Worm (Caenorhabditis elegans) whole organism, young adult: ENCODE data around the gene Y17G7B.17.

Source experiments
- B0019.2 ChIP-seq: fragments of 200-800 bp; sonication (Bioruptor generic); conservative IDR thresholded peaks from 2 replicates; pipeline ENCODE4 v1.3.6; 2022; ENCODE audit warnings: missing genetic modification reagents, missing genetic modification characterization, missing compliant biosample characterization
- B0035.1 ChIP-seq: sonication (generic microtip); optimal IDR thresholded peaks from 2 replicates; lab custom pipeline; 2016; ENCODE audit warnings: missing genetic modification characterization, mild to moderate bottlenecking, missing compliant biosample characterization, missing genotype, missing genetic modification reagents
- B0261.1 ChIP-seq: sonication (generic microtip); optimal IDR thresholded peaks from 2 replicates; lab custom pipeline; 2016; ENCODE audit warnings: mild to moderate bottlenecking, missing genetic modification characterization, moderate library complexity, missing compliant biosample characterization
- B0336.3 ChIP-seq: fragments of 200-800 bp; sonication (Bioruptor generic); IDR thresholded peaks from 2 replicates; pipeline ENCODE4 v1.3.6; 2022; ENCODE audit warnings: missing genetic modification characterization, missing compliant biosample characterization
- C06A6.2 ChIP-seq: fragments of 200-800 bp; sonication (Bioruptor generic); conservative IDR thresholded peaks from 2 replicates; pipeline ENCODE4 v1.3.6; 2022; ENCODE audit warnings: missing genetic modification characterization, missing compliant biosample characterization
- F10E7.11 ChIP-seq: sonication (generic microtip); optimal IDR thresholded peaks from 2 replicates; lab custom pipeline; 2017; ENCODE audit warnings: mild to moderate bottlenecking, missing genetic modification characterization, moderate library complexity, missing compliant biosample characterization
- F33H1.4 ChIP-seq: fragments of 200-800 bp; sonication (Bioruptor generic); IDR thresholded peaks from 2 replicates; pipeline ENCODE4 v1.3.6; 2022; ENCODE audit warnings: missing genetic modification reagents, missing genetic modification characterization, missing compliant biosample characterization
- F39B2.1 ChIP-seq: fragments of 200-800 bp; sonication (Bioruptor generic); IDR thresholded peaks from 2 replicates; pipeline ENCODE4 v1.3.6; 2022; ENCODE audit warnings: missing genetic modification reagents, missing genetic modification characterization, missing compliant biosample characterization
- F55B11.4 ChIP-seq: sonication (generic microtip); optimal IDR thresholded peaks from 2 replicates; lab custom pipeline; 2016; ENCODE audit warnings: missing compliant biosample characterization, missing genetic modification characterization, borderline replicate concordance; ENCODE audit not compliant: insufficient read depth
- F57C9.4 ChIP-seq: sonication (generic microtip); optimal IDR thresholded peaks from 2 replicates; lab custom pipeline; 2017; ENCODE audit warnings: mild to moderate bottlenecking, missing genetic modification characterization, missing compliant biosample characterization
- K11D2.4 ChIP-seq: fragments of 200-800 bp; sonication (Bioruptor generic); IDR thresholded peaks from 2 replicates; pipeline ENCODE4 v1.3.6; 2022; ENCODE audit warnings: missing genetic modification reagents, missing genetic modification characterization, missing compliant biosample characterization
- K12H6.12 ChIP-seq: fragments of 200-800 bp; sonication (Bioruptor generic); optimal IDR thresholded peaks from 2 replicates; lab custom pipeline; 2018; ENCODE audit warnings: mild to moderate bottlenecking, missing genetic modification characterization, missing compliant biosample characterization
- T26A5.8 ChIP-seq: sonication (generic microtip); optimal IDR thresholded peaks from 2 replicates; lab custom pipeline; 2016; ENCODE audit warnings: missing genetic modification characterization, missing compliant biosample characterization
- Y53G8AR.9 ChIP-seq: fragments of 200-800 bp; sonication (Bioruptor generic); conservative IDR thresholded peaks from 2 replicates; pipeline ENCODE4 v1.3.6; 2022; ENCODE audit warnings: missing genetic modification reagents, missing genetic modification characterization, missing compliant biosample characterization
- Y56A3A.18 ChIP-seq: fragments of 200-800 bp; sonication (Bioruptor generic); IDR thresholded peaks from 2 replicates; pipeline ENCODE4 v1.3.6; 2022; ENCODE audit warnings: missing genetic modification reagents, missing genetic modification characterization, missing compliant biosample characterization
- Y95B8A.8 ChIP-seq: fragments of 200-800 bp; sonication (Bioruptor generic); IDR thresholded peaks from 2 replicates; pipeline ENCODE4 v1.3.6; 2022; ENCODE audit warnings: missing genetic modification reagents, missing genetic modification characterization, missing compliant biosample characterization
- attf-6 ChIP-seq: fragments of 200-800 bp; sonication (Bioruptor generic); IDR thresholded peaks from 2 replicates; pipeline ENCODE4 v1.3.6; 2022; ENCODE audit warnings: missing genetic modification reagents, missing genetic modification characterization, missing compliant biosample characterization
- bed-1 ChIP-seq: fragments of 200-800 bp; sonication (Bioruptor generic); IDR thresholded peaks from 2 replicates; pipeline ENCODE4 v1.3.6; 2022; ENCODE audit warnings: missing genetic modification reagents, missing genetic modification characterization, missing compliant biosample characterization
- bed-2 ChIP-seq: fragments of 200-800 bp; sonication (Bioruptor generic); IDR thresholded peaks from 2 replicates; pipeline ENCODE4 v1.3.6; 2022; ENCODE audit warnings: missing genetic modification reagents, missing genetic modification characterization, missing compliant biosample characterization
- ccch-3 ChIP-seq: fragments of 200-800 bp; sonication (Bioruptor generic); optimal IDR thresholded peaks from 2 replicates; lab custom pipeline; 2018; ENCODE audit warnings: mild to moderate bottlenecking, missing genetic modification characterization, missing compliant biosample characterization
- ceh-27 ChIP-seq: fragments of 200-800 bp; sonication (Bioruptor generic); optimal IDR thresholded peaks from 2 replicates; lab custom pipeline; 2018; ENCODE audit warnings: mild to moderate bottlenecking, missing genetic modification characterization, moderate library complexity, missing compliant biosample characterization
- ceh-58 ChIP-seq: fragments of 200-800 bp; sonication (Bioruptor generic); IDR thresholded peaks from 2 replicates; pipeline ENCODE4 v1.3.6; 2022; ENCODE audit warnings: missing genetic modification characterization, missing compliant biosample characterization
- dox-1 ChIP-seq: fragments of 200-800 bp; sonication (Bioruptor generic); IDR thresholded peaks from 2 replicates; pipeline ENCODE4 v1.3.6; 2022; ENCODE audit warnings: missing genetic modification reagents, missing genetic modification characterization, missing compliant biosample characterization
- efl-1 ChIP-seq: fragments of 150-350 bp; optimal IDR thresholded peaks from 2 replicates; lab custom pipeline; 2014; ENCODE audit warnings: missing biosample characterization, missing genetic modification reagents, missing genetic modification characterization
- egl-44 ChIP-seq: fragments of 200-800 bp; sonication (Bioruptor generic); IDR thresholded peaks from 2 replicates; pipeline ENCODE4 v1.3.6; 2022; ENCODE audit warnings: missing genetic modification reagents, missing genetic modification characterization, missing compliant biosample characterization
- egrh-3 ChIP-seq: fragments of 200-800 bp; sonication (Bioruptor generic); IDR thresholded peaks from 2 replicates; pipeline ENCODE4 v1.3.6; 2022; ENCODE audit warnings: missing genetic modification reagents, missing genetic modification characterization, missing compliant biosample characterization
- ekl-4 ChIP-seq: fragments of 200-800 bp; sonication (Bioruptor generic); IDR thresholded peaks from 2 replicates; pipeline ENCODE4 v1.3.6; 2022; ENCODE audit warnings: missing genetic modification reagents, missing genetic modification characterization, missing compliant biosample characterization
- fkh-3 ChIP-seq: sonication (generic microtip); optimal IDR thresholded peaks from 2 replicates; lab custom pipeline; 2016; ENCODE audit warnings: mild to moderate bottlenecking, missing genetic modification characterization, missing compliant biosample characterization
- him-1 ChIP-seq: sonication (generic microtip); optimal IDR thresholded peaks from 2 replicates; lab custom pipeline; 2016; ENCODE audit warnings: missing genotype, missing genetic modification reagents, missing genetic modification characterization, missing compliant biosample characterization
- hlh-12 ChIP-seq: sonication (generic microtip); optimal IDR thresholded peaks from 2 replicates; lab custom pipeline; 2016; ENCODE audit warnings: missing genetic modification characterization, missing compliant biosample characterization
- let-526 ChIP-seq: fragments of 200-800 bp; sonication (Bioruptor generic); IDR thresholded peaks from 2 replicates; pipeline ENCODE4 v1.3.6; 2022; ENCODE audit warnings: missing genetic modification reagents, missing genetic modification characterization, missing compliant biosample characterization
- let-607 ChIP-seq, 2 experiments: fragments of 200-800 bp in 1 of 2; sonication (Bioruptor generic) in 1 of 2; sonication (generic microtip) in 1 of 2; optimal IDR thresholded peaks; 2 replicates each; lab custom pipeline; 2016 to 2018; ENCODE audit warnings: mild to moderate bottlenecking in 2 of 2, missing compliant biosample characterization in 2 of 2, missing genetic modification characterization in 2 of 2, moderate library complexity in 2 of 2, missing genotype in 1 of 2
- lin-26 ChIP-seq: fragments of 200-800 bp; sonication (Bioruptor generic); IDR thresholded peaks from 2 replicates; pipeline ENCODE4 v1.3.6; 2022; ENCODE audit warnings: missing genetic modification reagents, missing genetic modification characterization, missing compliant biosample characterization
- lin-54 ChIP-seq: fragments of 200-800 bp; sonication (Bioruptor generic); optimal IDR thresholded peaks from 2 replicates; lab custom pipeline; 2018; ENCODE audit warnings: mild to moderate bottlenecking, missing genetic modification characterization, missing compliant biosample characterization
- madf-10 ChIP-seq: sonication (generic microtip); optimal IDR thresholded peaks from 2 replicates; lab custom pipeline; 2016; ENCODE audit warnings: mild to moderate bottlenecking, missing genetic modification characterization, missing compliant biosample characterization
- madf-8 ChIP-seq: fragments of 200-800 bp; sonication (Bioruptor generic); conservative IDR thresholded peaks from 2 replicates; pipeline ENCODE4 v1.3.6; 2022; ENCODE audit warnings: missing genetic modification reagents, missing genetic modification characterization, missing compliant biosample characterization
- mcd-1 ChIP-seq: fragments of 200-800 bp; sonication (Bioruptor generic); IDR thresholded peaks from 2 replicates; pipeline ENCODE4 v1.3.6; 2022; ENCODE audit warnings: missing genetic modification reagents, missing genetic modification characterization, missing compliant biosample characterization
- nhr-120 ChIP-seq: fragments of 200-800 bp; sonication (Bioruptor generic); IDR thresholded peaks from 2 replicates; pipeline ENCODE4 v1.3.6; 2022; ENCODE audit warnings: missing genetic modification characterization, missing compliant biosample characterization
- nhr-179 ChIP-seq: sonication (generic microtip); optimal IDR thresholded peaks from 2 replicates; lab custom pipeline; 2016; ENCODE audit warnings: mild to moderate bottlenecking, missing genetic modification characterization, missing compliant biosample characterization
- repo-1 ChIP-seq: sonication (generic microtip); optimal IDR thresholded peaks from 2 replicates; lab custom pipeline; 2017; ENCODE audit warnings: mild to moderate bottlenecking, missing genetic modification characterization, missing compliant biosample characterization
- snpc-1.1 ChIP-seq: sonication (generic microtip); optimal IDR thresholded peaks from 2 replicates; lab custom pipeline; 2017; ENCODE audit warnings: missing genetic modification characterization, mild to moderate bottlenecking, missing compliant biosample characterization, antibody characterized with exemption, moderate library complexity, missing genotype, missing genetic modification reagents; ENCODE audit not compliant: insufficient read depth
- snpc-4 ChIP-seq, 5 experiments: fragments of 150-350 bp in 1 of 5; sonication (generic microtip) in 4 of 5; optimal IDR thresholded peaks; 2 replicates each; lab custom pipeline; 2014 to 2018; ENCODE audit warnings: missing genetic modification characterization in 5 of 5, missing biosample characterization in 3 of 5, antibody characterized with exemption in 2 of 5, mild to moderate bottlenecking in 2 of 5, missing compliant biosample characterization in 2 of 5, missing genotype in 2 of 5, moderate library complexity in 2 of 5, missing genetic modification reagents in 1 of 5
- unc-130 ChIP-seq: sonication (generic microtip); optimal IDR thresholded peaks from 2 replicates; lab custom pipeline; 2016; ENCODE audit warnings: missing genetic modification reagents, missing genetic modification characterization, missing compliant biosample characterization
- unc-62 ChIP-seq: fragments of 150-350 bp; optimal IDR thresholded peaks from 2 replicates; lab custom pipeline; 2014; ENCODE audit warnings: missing biosample characterization, missing genetic modification reagents, missing genetic modification characterization
- zfh-2 ChIP-seq: fragments of 200-800 bp; sonication (Bioruptor generic); conservative IDR thresholded peaks from 2 replicates; pipeline ENCODE4 v1.3.6; 2022; ENCODE audit warnings: missing genetic modification reagents, missing genetic modification characterization, missing compliant biosample characterization
- ztf-18 ChIP-seq: sonication (generic microtip); optimal IDR thresholded peaks from 2 replicates; lab custom pipeline; 2016; ENCODE audit warnings: missing genotype, mild to moderate bottlenecking, missing genetic modification characterization, missing compliant biosample characterization
- ztf-25 ChIP-seq: fragments of 200-800 bp; sonication (Bioruptor generic); IDR thresholded peaks from 2 replicates; pipeline ENCODE4 v1.3.6; 2022; ENCODE audit warnings: missing genetic modification reagents, missing genetic modification characterization, missing compliant biosample characterization
- ztf-26 ChIP-seq: sonication (generic microtip); optimal IDR thresholded peaks from 2 replicates; lab custom pipeline; 2017; ENCODE audit warnings: missing genetic modification characterization, missing compliant biosample characterization
- ztf-28 ChIP-seq: fragments of 200-800 bp; sonication (Bioruptor generic); IDR thresholded peaks from 2 replicates; pipeline ENCODE4 v1.3.6; 2022; ENCODE audit warnings: missing genetic modification reagents, missing genetic modification characterization, missing compliant biosample characterization

Gene Y17G7B.17

ce11 chrII:12102365-12102764, 2.6 kb upstream of the Y17G7B.17 start (continued):
- TF ChIP-seq let-607 (tag; optimal IDR thresholded peaks at IDR 0.05; lab: Kevin White, UChicago) (peak; percentile 79 to 92), egrh-3 (peak; percentile 72), dox-1 (no peak; the same call in 1 of the 2 replicates), let-526 (GFP tag; lab: Robert Waterston, UW) (peak; percentile 77), C06A6.2 (GFP tag; lab: Robert Waterston, UW) (peak; percentile 87), nhr-120 (GFP tag; lab: Robert Waterston, UW) (no peak), Y95B8A.8 (GFP tag; lab: Robert Waterston, UW) (0 out of 2 replicates have a peak, but pooled peaks have one; percentile 15), ceh-27 (GFP tag; lab: Kevin White, UChicago) (peak; percentile 90), ztf-28 (GFP tag; lab: Robert Waterston, UW) (no peak), madf-10 (tag; lab: Kevin White, UChicago) (peak; percentile 75), Y56A3A.18 (GFP tag; lab: Robert Waterston, UW) (peak; percentile 30; the same call in 1 of the 2 replicates), F57C9.4 (tag; lab: Kevin White, UChicago) (no peak), ekl-4 (GFP tag; lab: Robert Waterston, UW) (peak; percentile 95), madf-8 (no peak), Y53G8AR.9 (GFP tag; lab: Robert Waterston, UW) (peak; percentile 76), snpc-4 (GFP tag; optimal IDR thresholded peaks at IDR 0.05; lab: Kevin White, UChicago) (no peak), snpc-4 (tag; optimal IDR thresholded peaks at IDR 0.05; lab: Kevin White, UChicago) (peak in 3 of 4 experiments; percentile 49 to 73 (median 70)), bed-2 (GFP tag; lab: Robert Waterston, UW) (no peak), ztf-18 (tag; lab: Kevin White, UChicago) (peak; percentile 45), B0019.2 (GFP tag; lab: Robert Waterston, UW) (no peak), K11D2.4 (peak; percentile 93), B0035.1 (tag; lab: Kevin White, UChicago) (peak; percentile 48), lin-54 (GFP tag; lab: Kevin White, UChicago) (peak; percentile 75), repo-1 (tag; lab: Kevin White, UChicago) (peak; percentile 70), ztf-25 (GFP tag; lab: Robert Waterston, UW) (no peak), ccch-3 (GFP tag; lab: Kevin White, UChicago) (no peak), B0261.1 (tag; lab: Kevin White, UChicago) (no peak), lin-26 (GFP tag; lab: Robert Waterston, UW) (no peak), F55B11.4 (tag; lab: Kevin White, UChicago) (no peak), F33H1.4 (peak; percentile 33; the same call in 1 of the 2 replicates), nhr-179 (no peak), F39B2.1 (no peak), F10E7.11 (tag; lab: Kevin White, UChicago) (peak; percentile 25), attf-6 (GFP tag; lab: Robert Waterston, UW) (no peak), unc-130 (GFP tag; lab: Kevin White, UChicago) (no peak), mcd-1 (peak; percentile 89), K12H6.12 (tag; lab: Kevin White, UChicago) (peak; percentile 87), egl-44 (GFP tag; lab: Robert Waterston, UW) (no peak), B0336.3 (peak; percentile 89), zfh-2 (GFP tag; lab: Robert Waterston, UW) (no peak), bed-1 (no peak), ztf-26 (tag; lab: Kevin White, UChicago) (peak; percentile 91), efl-1 (peak; percentile 20), T26A5.8 (tag; lab: Kevin White, UChicago) (no peak), fkh-3 (no peak), snpc-1.1 (tag; lab: Kevin White, UChicago) (no peak), unc-62 (GFP tag; lab: Kevin White, UChicago) (no peak), hlh-12 (tag; lab: Kevin White, UChicago) (no peak), ceh-58 (GFP tag; lab: Robert Waterston, UW) (no peak), him-1 (tag; lab: Kevin White, UChicago) (no peak)
